Worm (Caenorhabditis elegans): Measurements from ENCODE around the gene C16C8.21.

- TF ChIP-seq lim-7 (GFP tag; IDR thresholded peaks at IDR 0.05) (no peak), ces-1 (GFP tag; optimal IDR thresholded peaks at IDR 0.05) (no peak)
Measured at ce11 chrII:3470549-3470948, 22.5 kb downstream of the C16C8.21 start, which contains the start of gene Y49F6B.20.
